Worm (Caenorhabditis elegans) whole organism, L2 larva: ENCODE measurements around the gene C16D9.3.
A peak's percentile ranks its signal among the peaks of the same experiment; 100 is the strongest.

Source experiments
- C34F6.9 ChIP-seq: fragments of 150-350 bp; optimal IDR thresholded peaks from 2 replicates; lab custom pipeline; 2014; ENCODE audit warnings: missing biosample characterization, missing genetic modification characterization
- F13H6.1 ChIP-seq: sonication (generic microtip); optimal IDR thresholded peaks from 2 replicates; lab custom pipeline; 2016; ENCODE audit warnings: missing genetic modification characterization, missing compliant biosample characterization
- R02D3.7 ChIP-seq: fragments of 150-350 bp; optimal IDR thresholded peaks from 2 replicates; lab custom pipeline; 2014; ENCODE audit warnings: missing biosample characterization, missing genetic modification characterization
- Y55F3AM.14 ChIP-seq: fragments of 200-800 bp; sonication (Bioruptor generic); optimal IDR thresholded peaks from 2 replicates; lab custom pipeline; 2018; ENCODE audit warnings: mild to moderate bottlenecking, missing genetic modification characterization, missing compliant biosample characterization
- ZK546.5 ChIP-seq: sonication (generic microtip); optimal IDR thresholded peaks from 2 replicates; lab custom pipeline; 2017; ENCODE audit warnings: missing biosample characterization, missing genetic modification characterization
- aly-2 ChIP-seq: fragments of 150-350 bp; optimal IDR thresholded peaks from 2 replicates; lab custom pipeline; 2014; ENCODE audit warnings: missing biosample characterization, missing genetic modification characterization
- ama-1 ChIP-seq: fragments of 150-350 bp; optimal IDR thresholded peaks from 2 replicates; lab custom pipeline; 2018; ENCODE audit warnings: inconsistent platforms
- blmp-1 ChIP-seq: sonication (generic microtip); optimal IDR thresholded peaks from 2 replicates; lab custom pipeline; 2017; ENCODE audit warnings: missing genetic modification characterization, mild to moderate bottlenecking, missing compliant biosample characterization, antibody characterized with exemption, moderate library complexity; ENCODE audit not compliant: insufficient read depth
- ceh-16 ChIP-seq: fragments of 150-350 bp; optimal IDR thresholded peaks from 2 replicates; lab custom pipeline; 2014; ENCODE audit warnings: missing biosample characterization, missing genetic modification characterization
- ceh-82 ChIP-seq: fragments of 150-350 bp; optimal IDR thresholded peaks from 2 replicates; lab custom pipeline; 2014; ENCODE audit warnings: missing biosample characterization, missing genetic modification characterization
- crh-2 ChIP-seq: sonication (generic microtip); optimal IDR thresholded peaks from 2 replicates; lab custom pipeline; 2017; ENCODE audit warnings: missing biosample characterization, missing genetic modification characterization
- elt-1 ChIP-seq: fragments of 150-350 bp; optimal IDR thresholded peaks from 2 replicates; lab custom pipeline; 2014; ENCODE audit warnings: missing biosample characterization, missing genetic modification characterization
- elt-3 ChIP-seq: sonication (generic microtip); optimal IDR thresholded peaks from 2 replicates; lab custom pipeline; 2017; ENCODE audit warnings: missing biosample characterization, missing genetic modification characterization
- fos-1 ChIP-seq: fragments of 150-350 bp; optimal IDR thresholded peaks from 2 replicates; lab custom pipeline; 2014; ENCODE audit warnings: missing biosample characterization, missing genetic modification characterization
- gmeb-1 ChIP-seq: fragments of 150-350 bp; optimal IDR thresholded peaks from 2 replicates; lab custom pipeline; 2014; ENCODE audit warnings: missing biosample characterization, missing genetic modification characterization
- lin-13 ChIP-seq: fragments of 150-350 bp; optimal IDR thresholded peaks from 2 replicates; lab custom pipeline; 2014; ENCODE audit warnings: missing biosample characterization, missing genetic modification reagents, missing genetic modification characterization
- lsy-2 ChIP-seq, 2 experiments: fragments of 150-350 bp in 1 of 2; sonication (generic microtip) in 1 of 2; optimal IDR thresholded peaks; 2 replicates each; lab custom pipeline; 2014 to 2017; ENCODE audit warnings: missing biosample characterization in 2 of 2, missing genetic modification characterization in 2 of 2
- mab-5 ChIP-seq: fragments of 150-350 bp; optimal IDR thresholded peaks from 2 replicates; lab custom pipeline; 2014; ENCODE audit warnings: missing biosample characterization, missing genetic modification characterization
- mbf-1 ChIP-seq: sonication (generic microtip); optimal IDR thresholded peaks from 2 replicates; lab custom pipeline; 2017; ENCODE audit warnings: missing biosample characterization, missing genetic modification characterization
- nhr-10 ChIP-seq: sonication (generic microtip); optimal IDR thresholded peaks from 2 replicates; lab custom pipeline; 2017; ENCODE audit warnings: missing biosample characterization, missing genetic modification characterization
- nhr-11 ChIP-seq: fragments of 150-350 bp; optimal IDR thresholded peaks from 2 replicates; lab custom pipeline; 2014; ENCODE audit warnings: missing biosample characterization, missing genetic modification characterization
- nhr-129 ChIP-seq: fragments of 150-350 bp; optimal IDR thresholded peaks from 2 replicates; lab custom pipeline; 2014; ENCODE audit warnings: missing biosample characterization, missing genetic modification characterization
- nhr-21 ChIP-seq: fragments of 150-350 bp; optimal IDR thresholded peaks from 2 replicates; lab custom pipeline; 2014; ENCODE audit warnings: missing biosample characterization, missing genetic modification characterization
- nhr-25 ChIP-seq: fragments of 150-350 bp; sonication (generic microtip); optimal IDR thresholded peaks from 3 replicates; lab custom pipeline; 2014; ENCODE audit warnings: missing biosample characterization, missing genetic modification characterization
- nhr-6 ChIP-seq: fragments of 150-350 bp; optimal IDR thresholded peaks from 2 replicates; lab custom pipeline; 2014; ENCODE audit warnings: missing biosample characterization, missing genetic modification characterization
- nhr-77 ChIP-seq: fragments of 150-350 bp; optimal IDR thresholded peaks from 2 replicates; lab custom pipeline; 2014; ENCODE audit warnings: missing biosample characterization, missing genetic modification characterization
- peb-1 ChIP-seq: fragments of 150-350 bp; optimal IDR thresholded peaks from 2 replicates; lab custom pipeline; 2014; ENCODE audit warnings: missing biosample characterization, missing genetic modification characterization
- sem-4 ChIP-seq: fragments of 150-350 bp; optimal IDR thresholded peaks from 2 replicates; lab custom pipeline; 2014; ENCODE audit warnings: missing biosample characterization, missing genetic modification reagents, missing genetic modification characterization
- skn-1 ChIP-seq: sonication (generic microtip); optimal IDR thresholded peaks from 2 replicates; lab custom pipeline; 2017; ENCODE audit warnings: missing biosample characterization, missing genetic modification characterization
- sma-3 ChIP-seq: sonication (generic microtip); optimal IDR thresholded peaks from 2 replicates; lab custom pipeline; 2016; ENCODE audit warnings: missing genetic modification reagents, missing genetic modification characterization, missing compliant biosample characterization
- sma-9 ChIP-seq, 2 experiments: fragments of 150-350 bp in 1 of 2; sonication (generic microtip) in 1 of 2; optimal IDR thresholded peaks; 2 replicates each; lab custom pipeline; 2014 to 2016; ENCODE audit warnings: missing genetic modification characterization in 2 of 2, mild to moderate bottlenecking in 1 of 2, missing biosample characterization in 1 of 2, missing compliant biosample characterization in 1 of 2, missing genetic modification reagents in 1 of 2, moderate library complexity in 1 of 2
- unc-39 ChIP-seq: fragments of 150-350 bp; optimal IDR thresholded peaks from 2 replicates; lab custom pipeline; 2014; ENCODE audit warnings: missing biosample characterization, missing genetic modification characterization
- unc-55 ChIP-seq: fragments of 150-350 bp; sonication (generic microtip); optimal IDR thresholded peaks from 3 replicates; lab custom pipeline; 2014; ENCODE audit warnings: missing biosample characterization, missing genetic modification reagents, missing genetic modification characterization
- unc-62 ChIP-seq: fragments of 150-350 bp; optimal IDR thresholded peaks from 2 replicates; lab custom pipeline; 2014; ENCODE audit warnings: missing biosample characterization, missing genetic modification reagents, missing genetic modification characterization
- zag-1 ChIP-seq: fragments of 150-350 bp; optimal IDR thresholded peaks from 2 replicates; lab custom pipeline; 2014; ENCODE audit warnings: missing biosample characterization, missing genetic modification characterization
- ztf-1 ChIP-seq: fragments of 200-800 bp; sonication (Bioruptor generic); conservative IDR thresholded peaks from 2 replicates; pipeline ENCODE4 v1.3.6; 2022; ENCODE audit warnings: missing genetic modification characterization, missing compliant biosample characterization
- ztf-11 ChIP-seq: sonication (generic microtip); optimal IDR thresholded peaks from 2 replicates; lab custom pipeline; 2017; ENCODE audit warnings: missing biosample characterization, missing genetic modification characterization

The C16D9.3 gene

DNA sequence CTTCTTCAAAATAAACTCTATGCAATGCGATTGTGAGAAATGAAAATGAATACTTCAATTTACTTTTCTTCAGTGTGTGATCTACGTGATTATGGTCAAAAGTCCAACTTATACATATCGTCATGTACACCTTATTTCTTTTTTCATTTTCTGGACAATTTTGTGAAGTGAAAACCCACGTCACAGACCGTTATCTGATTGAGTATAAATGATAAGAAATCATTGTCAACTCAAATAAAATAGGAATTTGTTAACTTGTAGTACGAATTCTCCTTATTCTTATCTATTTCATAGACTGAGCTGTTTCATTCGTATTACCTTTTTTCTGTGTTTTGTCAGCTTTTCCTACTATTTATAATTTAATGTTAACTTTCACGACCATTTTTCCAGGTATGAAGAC lies 32.2 kb upstream of the C16D9.3 start, which contains the start of gene asp-5:
Gene asp-5, plus strand, starts transcription at position 391 of the 400 bp plus-strand sequence.
- TF ChIP-seq skn-1 (tag; lab: Kevin White, UChicago) (peak; percentile 20), sma-9 (GFP tag; optimal IDR thresholded peaks at IDR 0.05; lab: Kevin White, UChicago) (peak; percentile 34), sma-9 (tag; optimal IDR thresholded peaks at IDR 0.05; lab: Kevin White, UChicago) (no peak), crh-2 (tag; lab: Kevin White, UChicago) (peak; percentile 55), fos-1 (tag; lab: Kevin White, UChicago) (peak; percentile 41), F13H6.1 (no peak)

- TF ChIP-seq ztf-11 (tag; lab: Kevin White, UChicago) (no peak), nhr-6 (tag; lab: Kevin White, UChicago) (no peak), ztf-1 (GFP tag; lab: Robert Waterston, UW) (no peak), ceh-82 (tag; lab: Kevin White, UChicago) (no peak), nhr-129 (tag; lab: Kevin White, UChicago) (no peak), ceh-16 (tag; lab: Kevin White, UChicago) (no peak), ama-1 (lab: Kevin White, UChicago) (no peak), nhr-10 (tag; lab: Kevin White, UChicago) (no peak), aly-2 (tag; lab: Kevin White, UChicago) (no peak), elt-1 (no peak), zag-1 (tag; lab: Kevin White, UChicago) (no peak), mab-5 (tag; lab: Kevin White, UChicago) (no peak)
These were observed 31.6 kb upstream of the C16D9.3 start for ce11 chrV:8271395-8271794.

ce11 chrV:8269878-8270277 lies 30.1 kb upstream of the C16D9.3 start:
- TF ChIP-seq sma-9 (GFP tag; optimal IDR thresholded peaks at IDR 0.05; lab: Kevin White, UChicago), result peak; percentile 55
- TF ChIP-seq sma-9 (tag; optimal IDR thresholded peaks at IDR 0.05; lab: Kevin White, UChicago), result no peak
- TF ChIP-seq blmp-1 (tag; lab: Kevin White, UChicago), result no peak
- TF ChIP-seq fos-1 (tag; lab: Kevin White, UChicago), result peak; percentile 2
- TF ChIP-seq Y55F3AM.14 (GFP tag; lab: Kevin White, UChicago), result no peak
- TF ChIP-seq nhr-77 (tag; lab: Kevin White, UChicago), result no peak
- peak; percentile 9 for TF ChIP-seq sma-3 (GFP tag; lab: Kevin White, UChicago)
- TF ChIP-seq ceh-16 (tag; lab: Kevin White, UChicago), result no peak
- no peak for TF ChIP-seq nhr-10 (tag; lab: Kevin White, UChicago)

ce11 chrV:8268902-8269301 lies 29.1 kb upstream of the C16D9.3 start, which contains the start of the genes asp-6 and asp-12:
asp-6 (minus strand) TSS chrV:8268937.
asp-12 (plus strand) TSS chrV:8269210.
- TF ChIP-seq elt-3 (tag; lab: Kevin White, UChicago) (no peak), crh-2 (tag; lab: Kevin White, UChicago) (no peak), F13H6.1 (no peak), sma-9 (GFP tag; optimal IDR thresholded peaks at IDR 0.05; lab: Kevin White, UChicago) (peak; percentile 35), sma-9 (tag; optimal IDR thresholded peaks at IDR 0.05; lab: Kevin White, UChicago) (no peak), fos-1 (tag; lab: Kevin White, UChicago) (peak; percentile 8), nhr-25 (tag; lab: Kevin White, UChicago) (no peak), unc-55 (no peak), peb-1 (tag; lab: Kevin White, UChicago) (no peak), mbf-1 (tag; lab: Kevin White, UChicago) (no peak)

- TF ChIP-seq ZK546.5 (no peak), unc-39 (tag; lab: Kevin White, UChicago) (no peak), ceh-82 (tag; lab: Kevin White, UChicago) (no peak), fos-1 (tag; lab: Kevin White, UChicago) (peak; percentile 73), nhr-21 (no peak), lsy-2 (tag; optimal IDR thresholded peaks at IDR 0.05; lab: Kevin White, UChicago) (peak in 1 of 2 experiments; percentile 24), nhr-129 (tag; lab: Kevin White, UChicago) (peak; percentile 66), gmeb-1 (tag; lab: Kevin White, UChicago) (peak; percentile 71), elt-1 (no peak), C34F6.9 (tag; lab: Kevin White, UChicago) (no peak), unc-62 (no peak), ceh-16 (tag; lab: Kevin White, UChicago) (no peak), crh-2 (tag; lab: Kevin White, UChicago) (peak; percentile 77), R02D3.7 (no peak), sem-4 (tag; lab: Kevin White, UChicago) (no peak), sma-9 (GFP tag; optimal IDR thresholded peaks at IDR 0.05; lab: Kevin White, UChicago) (peak; percentile 63), sma-9 (tag; optimal IDR thresholded peaks at IDR 0.05; lab: Kevin White, UChicago) (no peak), lin-13 (peak; percentile 16), nhr-11 (tag; lab: Kevin White, UChicago) (no peak), sma-3 (GFP tag; lab: Kevin White, UChicago) (peak; percentile 34), ztf-11 (tag; lab: Kevin White, UChicago) (no peak)
- TF ChIP-seq, all 48 proteins: peak for 8
These were observed 27.4 kb upstream of the C16D9.3 start for ce11 chrV:8267275-8267674.
